Worm (Caenorhabditis elegans) whole organism, L3 larva: ENCODE data around the gene srh-293.

ENCODE experiments used
- aly-2 ChIP-seq: fragments of 150-350 bp; optimal IDR thresholded peaks from 2 replicates; lab custom pipeline; 2014; ENCODE audit warnings: missing biosample characterization, missing genetic modification characterization
- egl-27 ChIP-seq: sonication (generic microtip); optimal IDR thresholded peaks from 4 replicates; lab custom pipeline; 2017; ENCODE audit warnings: missing biosample characterization, missing genetic modification reagents, missing genetic modification characterization
- nhr-28 ChIP-seq: fragments of 150-350 bp; optimal IDR thresholded peaks from 2 replicates; lab custom pipeline; 2014; ENCODE audit warnings: missing biosample characterization, missing genetic modification characterization

ce11 chrV:15891761-15892160, 25.8 kb downstream of the srh-293 start, which contains the start of gene T06C12.12:
- TF ChIP-seq nhr-28 (tag; lab: Kevin White, UChicago) = no peak
- TF ChIP-seq aly-2 = no peak
- no peak for TF ChIP-seq egl-27 (tag; lab: Kevin White, UChicago)
